Fruit fly (Drosophila melanogaster) whole organism, adult: Measurements from ENCODE around the gene CG3618.

ENCODE experiments used
- CG11617 ChIP-seq: fragments of 200-800 bp; sonication (Bioruptor generic); optimal IDR thresholded peaks from 2 replicates; lab custom pipeline; 2017; ENCODE audit warnings: mild to moderate bottlenecking, missing biosample characterization, missing genetic modification reagents, missing genetic modification characterization
- CG14711 ChIP-seq: fragments of 200-800 bp; sonication (Bioruptor generic); optimal IDR thresholded peaks from 2 replicates; lab custom pipeline; 2018; ENCODE audit warnings: missing biosample characterization, mild to moderate bottlenecking, missing genetic modification characterization, moderate library complexity
- CG33017 ChIP-seq: fragments of 200-800 bp; sonication (Bioruptor generic); optimal IDR thresholded peaks from 2 replicates; lab custom pipeline; 2018; ENCODE audit warnings: missing biosample characterization, mild to moderate bottlenecking, missing genetic modification characterization, moderate library complexity
- CG7101 ChIP-seq: fragments of 200-800 bp; sonication (Bioruptor generic); optimal IDR thresholded peaks from 2 replicates; lab custom pipeline; 2018; ENCODE audit warnings: missing biosample characterization, mild to moderate bottlenecking, missing genetic modification characterization, moderate library complexity
- Crg-1 ChIP-seq: fragments of 200-800 bp; sonication (Bioruptor generic); optimal IDR thresholded peaks from 2 replicates; lab custom pipeline; 2016; ENCODE audit warnings: missing biosample characterization, missing genetic modification characterization
- Hr96 ChIP-seq: fragments of 200-800 bp; sonication (Bioruptor generic); optimal IDR thresholded peaks from 2 replicates; lab custom pipeline; 2016; ENCODE audit warnings: missing biosample characterization, missing genetic modification characterization
- Mnt ChIP-seq: fragments of 200-800 bp; sonication (Bioruptor generic); optimal IDR thresholded peaks from 2 replicates; lab custom pipeline; 2016; ENCODE audit warnings: missing biosample characterization, mild to moderate bottlenecking, missing genetic modification characterization
- bab1 ChIP-seq: fragments of 200-800 bp; sonication (Bioruptor generic); optimal IDR thresholded peaks from 3 replicates; lab custom pipeline; 2019; ENCODE audit warnings: missing biosample characterization, mild to moderate bottlenecking, missing genetic modification characterization, moderate library complexity
- cic ChIP-seq: fragments of 200-800 bp; sonication (Bioruptor generic); optimal IDR thresholded peaks from 2 replicates; lab custom pipeline; 2017; ENCODE audit warnings: missing biosample characterization, mild to moderate bottlenecking, missing genetic modification characterization, moderate library complexity
- cnc ChIP-seq, 2 experiments: fragments of >200 bp; optimal IDR thresholded peaks; 2 replicates each; lab custom pipeline; 2017
- kay ChIP-seq: fragments of 200-800 bp; sonication (Bioruptor generic); peaks from one replicate; lab custom pipeline; 2016; ENCODE audit warnings: missing biosample characterization, missing genetic modification characterization, borderline replicate concordance
- ovo ChIP-seq: fragments of 200-800 bp; sonication (Bioruptor generic); optimal IDR thresholded peaks from 2 replicates; lab custom pipeline; 2016; ENCODE audit warnings: missing biosample characterization, missing genetic modification characterization
- pad ChIP-seq: fragments of 200-800 bp; sonication (Bioruptor generic); optimal IDR thresholded peaks from 3 replicates; lab custom pipeline; 2017; ENCODE audit warnings: missing biosample characterization, missing genetic modification characterization, mild to moderate bottlenecking, moderate library complexity, missing genetic modification reagents
- tj ChIP-seq: fragments of 200-800 bp; sonication (Bioruptor generic); optimal IDR thresholded peaks from 3 replicates; lab custom pipeline; 2017; ENCODE audit warnings: missing biosample characterization, mild to moderate bottlenecking, missing genetic modification characterization, moderate library complexity

DNA sequence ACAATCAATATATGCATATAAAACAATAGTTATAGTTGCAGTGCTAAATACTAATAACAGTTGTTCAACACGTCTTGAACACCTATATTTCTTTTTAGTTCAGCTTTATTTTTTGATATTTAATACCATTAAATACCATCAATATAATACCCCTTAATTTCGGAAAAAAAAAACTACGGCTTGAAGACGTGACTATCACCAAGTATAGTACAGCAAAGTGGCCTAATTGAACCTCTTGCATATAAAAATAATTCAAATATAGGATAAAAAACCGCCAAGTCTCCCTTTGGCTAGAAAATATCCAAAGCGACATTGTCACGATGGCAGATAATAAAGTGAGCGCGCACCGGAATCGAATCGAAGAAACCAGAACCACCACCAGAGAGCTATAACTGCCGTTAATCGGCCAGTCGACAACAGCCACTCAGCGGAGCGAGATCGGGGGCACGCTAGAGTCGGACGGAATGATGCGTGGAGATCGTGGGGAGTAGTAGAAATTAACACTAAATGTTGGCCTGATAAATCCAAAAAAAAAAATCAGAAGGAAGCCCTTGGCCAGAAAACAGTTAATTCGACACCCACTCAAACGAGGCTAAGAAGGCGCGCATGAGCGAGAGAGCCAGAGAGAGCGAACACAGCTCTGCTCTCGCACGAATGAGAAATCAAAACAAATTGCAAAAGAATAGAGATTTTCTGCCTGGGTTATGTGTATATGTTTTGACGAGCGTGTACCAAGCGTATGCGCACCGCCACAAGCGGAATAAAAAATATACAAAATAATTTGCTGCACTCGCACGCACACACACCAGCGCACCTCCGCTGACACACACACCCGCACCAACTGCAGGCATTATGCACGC, 30.8 kb downstream of the CG3618 start:
- TF ChIP-seq pad (GFP tag; lab: Kevin White, UChicago) = peak; percentile 68
- TF ChIP-seq kay (GFP tag; lab: Kevin White, UChicago) = no peak
- TF ChIP-seq CG11617 = peak; percentile 54
- no peak for TF ChIP-seq cnc (optimal IDR thresholded peaks at IDR 0.05; lab: Kevin White, UChicago)
- TF ChIP-seq CG7101 (tag; lab: Kevin White, UChicago) = peak; percentile 47
- peak; percentile 39 for TF ChIP-seq CG33017 (tag; lab: Kevin White, UChicago)
- peak; percentile 60 for TF ChIP-seq Hr96
- TF ChIP-seq Mnt (GFP tag; lab: Kevin White, UChicago) = peak; percentile 58
- TF ChIP-seq cic (GFP tag; lab: Kevin White, UChicago) = peak; percentile 62
- TF ChIP-seq bab1 (GFP tag; lab: Kevin White, UChicago) = peak; percentile 49
- no peak for TF ChIP-seq CG14711 (tag; lab: Kevin White, UChicago)
- peak; percentile 47 for TF ChIP-seq tj
- TF ChIP-seq ovo = peak; percentile 93
- peak; percentile 31 for TF ChIP-seq Crg-1
